Worm (Caenorhabditis elegans) whole organism, L2 larva: ENCODE results near the gene clec-140.

Experiments used
- C34F6.9 ChIP-seq: fragments of 150-350 bp; optimal IDR thresholded peaks from 2 replicates; lab custom pipeline; 2014; ENCODE audit warnings: missing biosample characterization, missing genetic modification characterization
- Y55F3AM.14 ChIP-seq: fragments of 200-800 bp; sonication (Bioruptor generic); optimal IDR thresholded peaks from 2 replicates; lab custom pipeline; 2018; ENCODE audit warnings: mild to moderate bottlenecking, missing genetic modification characterization, missing compliant biosample characterization
- ZK546.5 ChIP-seq: sonication (generic microtip); optimal IDR thresholded peaks from 2 replicates; lab custom pipeline; 2017; ENCODE audit warnings: missing biosample characterization, missing genetic modification characterization
- alr-1 ChIP-seq: fragments of 150-350 bp; optimal IDR thresholded peaks from 2 replicates; lab custom pipeline; 2014; ENCODE audit warnings: missing biosample characterization, missing genetic modification characterization
- aly-2 ChIP-seq: fragments of 150-350 bp; optimal IDR thresholded peaks from 2 replicates; lab custom pipeline; 2014; ENCODE audit warnings: missing biosample characterization, missing genetic modification characterization
- blmp-1 ChIP-seq: sonication (generic microtip); optimal IDR thresholded peaks from 2 replicates; lab custom pipeline; 2017; ENCODE audit warnings: missing genetic modification characterization, mild to moderate bottlenecking, missing compliant biosample characterization, antibody characterized with exemption, moderate library complexity; ENCODE audit not compliant: insufficient read depth
- ceh-16 ChIP-seq: fragments of 150-350 bp; optimal IDR thresholded peaks from 2 replicates; lab custom pipeline; 2014; ENCODE audit warnings: missing biosample characterization, missing genetic modification characterization
- ceh-82 ChIP-seq: fragments of 150-350 bp; optimal IDR thresholded peaks from 2 replicates; lab custom pipeline; 2014; ENCODE audit warnings: missing biosample characterization, missing genetic modification characterization
- elt-1 ChIP-seq: fragments of 150-350 bp; optimal IDR thresholded peaks from 2 replicates; lab custom pipeline; 2014; ENCODE audit warnings: missing biosample characterization, missing genetic modification characterization
- elt-3 ChIP-seq: sonication (generic microtip); optimal IDR thresholded peaks from 2 replicates; lab custom pipeline; 2017; ENCODE audit warnings: missing biosample characterization, missing genetic modification characterization
- fos-1 ChIP-seq: fragments of 150-350 bp; optimal IDR thresholded peaks from 2 replicates; lab custom pipeline; 2014; ENCODE audit warnings: missing biosample characterization, missing genetic modification characterization
- gmeb-1 ChIP-seq: fragments of 150-350 bp; optimal IDR thresholded peaks from 2 replicates; lab custom pipeline; 2014; ENCODE audit warnings: missing biosample characterization, missing genetic modification characterization
- lin-11 ChIP-seq: fragments of 150-350 bp; sonication (generic microtip); optimal IDR thresholded peaks from 2 replicates; lab custom pipeline; 2014; ENCODE audit warnings: missing biosample characterization, missing genetic modification characterization, inconsistent platforms, mixed read lengths
- lin-13 ChIP-seq: fragments of 150-350 bp; optimal IDR thresholded peaks from 2 replicates; lab custom pipeline; 2014; ENCODE audit warnings: missing biosample characterization, missing genetic modification reagents, missing genetic modification characterization
- lin-39 ChIP-seq: fragments of 150-350 bp; optimal IDR thresholded peaks from 2 replicates; lab custom pipeline; 2014; ENCODE audit warnings: missing biosample characterization, missing genetic modification reagents, missing genetic modification characterization
- lsy-2 ChIP-seq, 2 experiments: fragments of 150-350 bp in 1 of 2; sonication (generic microtip) in 1 of 2; optimal IDR thresholded peaks; 2 replicates each; lab custom pipeline; 2014 to 2017; ENCODE audit warnings: missing biosample characterization in 2 of 2, missing genetic modification characterization in 2 of 2
- mab-5 ChIP-seq: fragments of 150-350 bp; optimal IDR thresholded peaks from 2 replicates; lab custom pipeline; 2014; ENCODE audit warnings: missing biosample characterization, missing genetic modification characterization
- mbf-1 ChIP-seq: sonication (generic microtip); optimal IDR thresholded peaks from 2 replicates; lab custom pipeline; 2017; ENCODE audit warnings: missing biosample characterization, missing genetic modification characterization
- mdl-1 ChIP-seq, 2 experiments: fragments of 150-350 bp in 1 of 2; sonication (generic microtip) in 1 of 2; optimal IDR thresholded peaks; 2 replicates each; lab custom pipeline; 2017; ENCODE audit warnings: missing biosample characterization in 2 of 2, missing genetic modification characterization in 2 of 2
- nhr-10 ChIP-seq: sonication (generic microtip); optimal IDR thresholded peaks from 2 replicates; lab custom pipeline; 2017; ENCODE audit warnings: missing biosample characterization, missing genetic modification characterization
- nhr-11 ChIP-seq: fragments of 150-350 bp; optimal IDR thresholded peaks from 2 replicates; lab custom pipeline; 2014; ENCODE audit warnings: missing biosample characterization, missing genetic modification characterization
- nhr-12 ChIP-seq: fragments of 150-350 bp; optimal IDR thresholded peaks from 2 replicates; lab custom pipeline; 2014; ENCODE audit warnings: missing biosample characterization, missing genetic modification characterization
- nhr-129 ChIP-seq: fragments of 150-350 bp; optimal IDR thresholded peaks from 2 replicates; lab custom pipeline; 2014; ENCODE audit warnings: missing biosample characterization, missing genetic modification characterization
- nhr-237 ChIP-seq: fragments of 150-350 bp; optimal IDR thresholded peaks from 2 replicates; lab custom pipeline; 2014; ENCODE audit warnings: missing biosample characterization, missing genetic modification characterization
- nhr-6 ChIP-seq: fragments of 150-350 bp; optimal IDR thresholded peaks from 2 replicates; lab custom pipeline; 2014; ENCODE audit warnings: missing biosample characterization, missing genetic modification characterization
- peb-1 ChIP-seq: fragments of 150-350 bp; optimal IDR thresholded peaks from 2 replicates; lab custom pipeline; 2014; ENCODE audit warnings: missing biosample characterization, missing genetic modification characterization
- skn-1 ChIP-seq: sonication (generic microtip); optimal IDR thresholded peaks from 2 replicates; lab custom pipeline; 2017; ENCODE audit warnings: missing biosample characterization, missing genetic modification characterization
- sma-3 ChIP-seq: sonication (generic microtip); optimal IDR thresholded peaks from 2 replicates; lab custom pipeline; 2016; ENCODE audit warnings: missing genetic modification reagents, missing genetic modification characterization, missing compliant biosample characterization
- sma-9 ChIP-seq, 2 experiments: fragments of 150-350 bp in 1 of 2; sonication (generic microtip) in 1 of 2; optimal IDR thresholded peaks; 2 replicates each; lab custom pipeline; 2014 to 2016; ENCODE audit warnings: missing genetic modification characterization in 2 of 2, mild to moderate bottlenecking in 1 of 2, missing biosample characterization in 1 of 2, missing compliant biosample characterization in 1 of 2, missing genetic modification reagents in 1 of 2, moderate library complexity in 1 of 2
- snpc-4 ChIP-seq: fragments of 150-350 bp; optimal IDR thresholded peaks from 2 replicates; lab custom pipeline; 2014; ENCODE audit warnings: missing biosample characterization, missing genetic modification characterization
- unc-55 ChIP-seq: fragments of 150-350 bp; sonication (generic microtip); optimal IDR thresholded peaks from 3 replicates; lab custom pipeline; 2014; ENCODE audit warnings: missing biosample characterization, missing genetic modification reagents, missing genetic modification characterization
- ztf-1 ChIP-seq: fragments of 200-800 bp; sonication (Bioruptor generic); conservative IDR thresholded peaks from 2 replicates; pipeline ENCODE4 v1.3.6; 2022; ENCODE audit warnings: missing genetic modification characterization, missing compliant biosample characterization
- ztf-4 ChIP-seq: fragments of 150-350 bp; optimal IDR thresholded peaks from 2 replicates; lab custom pipeline; 2014; ENCODE audit warnings: missing biosample characterization, missing genetic modification characterization

clec-140 gene

ce11 chrII:4671692-4672091, 1.2 kb upstream of the clec-140 start, which contains the start of gene T05A7.6:
Gene T05A7.6 (minus strand): TSS chrII:4671792.
- no peak for TF ChIP-seq lsy-2 (tag; optimal IDR thresholded peaks at IDR 0.05; lab: Kevin White, UChicago)
- TF ChIP-seq lin-13 = no peak
- TF ChIP-seq ztf-1 (GFP tag; lab: Robert Waterston, UW) = no peak
- TF ChIP-seq ceh-16 (tag; lab: Kevin White, UChicago) = no peak

DNA sequence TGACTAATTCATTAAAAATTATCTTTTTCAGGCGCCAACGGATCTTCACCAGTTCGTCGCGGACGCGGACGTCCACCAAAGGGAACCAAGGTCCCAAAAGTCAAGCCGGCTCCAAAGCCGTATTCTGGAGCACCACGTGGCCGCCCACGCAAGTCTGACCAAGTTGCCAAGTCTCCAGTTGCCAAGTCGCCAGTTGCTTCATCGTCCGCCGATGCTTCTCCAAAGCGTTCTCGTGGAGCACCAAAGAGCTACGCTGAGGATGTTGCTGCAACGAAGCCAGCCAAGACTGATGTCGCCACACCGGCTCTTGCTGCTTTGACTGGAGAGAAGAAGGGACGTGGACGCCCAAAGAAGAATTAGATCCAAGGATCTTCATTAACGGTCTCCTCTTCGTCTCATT, 382 bp downstream of the clec-140 start:
- TF ChIP-seq Y55F3AM.14 (GFP tag; lab: Kevin White, UChicago) = no peak
- no peak for TF ChIP-seq ztf-4
- TF ChIP-seq alr-1 = no peak
- no peak for TF ChIP-seq mdl-1 (tag; optimal IDR thresholded peaks at IDR 0.05; lab: Kevin White, UChicago)
- no peak for TF ChIP-seq nhr-129
- no peak for TF ChIP-seq C34F6.9
- no peak for TF ChIP-seq sma-9 (GFP tag; optimal IDR thresholded peaks at IDR 0.05; lab: Kevin White, UChicago)
- no peak for TF ChIP-seq sma-9 (tag; optimal IDR thresholded peaks at IDR 0.05; lab: Kevin White, UChicago)

- TF ChIP-seq ZK546.5 (no peak), aly-2 (no peak), ceh-16 (tag; lab: Kevin White, UChicago) (no peak), mbf-1 (no peak), snpc-4 (tag; lab: Kevin White, UChicago) (no peak), gmeb-1 (no peak)
Measured at ce11 chrII:4673670-4674069, 810 bp downstream of the clec-140 start.

ce11 chrII:4674188-4674587, 1.3 kb downstream of the clec-140 start:
- no peak for TF ChIP-seq aly-2
- TF ChIP-seq fos-1 (tag; lab: Kevin White, UChicago) = peak; percentile 96
- no peak for TF ChIP-seq mab-5 (tag; lab: Kevin White, UChicago)
- TF ChIP-seq ztf-4 = no peak
- peak; percentile 77 for TF ChIP-seq sma-9 (GFP tag; optimal IDR thresholded peaks at IDR 0.05; lab: Kevin White, UChicago)
- TF ChIP-seq sma-9 (tag; optimal IDR thresholded peaks at IDR 0.05; lab: Kevin White, UChicago) = no peak

- no peak for TF ChIP-seq unc-55
- TF ChIP-seq nhr-12 = no peak
- no peak for TF ChIP-seq ceh-82 (tag; lab: Kevin White, UChicago)
- no peak for TF ChIP-seq blmp-1 (tag; lab: Kevin White, UChicago)
- TF ChIP-seq skn-1 (tag; lab: Kevin White, UChicago) = no peak
- no peak for TF ChIP-seq lin-11
- TF ChIP-seq nhr-237 (tag; lab: Kevin White, UChicago) = no peak
- no peak for TF ChIP-seq elt-1 (tag; lab: Kevin White, UChicago)
- no peak for TF ChIP-seq elt-3 (tag; lab: Kevin White, UChicago)
- TF ChIP-seq lin-39 (tag; lab: Kevin White, UChicago) = no peak
- no peak for TF ChIP-seq nhr-11
- no peak for TF ChIP-seq sma-3 (GFP tag; lab: Kevin White, UChicago)
- TF ChIP-seq peb-1 (tag; lab: Kevin White, UChicago) = no peak
- no peak for TF ChIP-seq ztf-1 (GFP tag; lab: Robert Waterston, UW)
- no peak for TF ChIP-seq nhr-6 (tag; lab: Kevin White, UChicago)
- no peak for TF ChIP-seq ztf-4
- no peak for TF ChIP-seq nhr-10 (tag; lab: Kevin White, UChicago)
- no peak for TF ChIP-seq ZK546.5
- TF ChIP-seq alr-1 = no peak
Measured at ce11 chrII:4675481-4675880, 2.6 kb downstream of the clec-140 start, which contains the start of gene T05A7.3. Gene T05A7.3 (plus strand): TSS chrII:4675781.

ce11 chrII:4676241-4676640, 3.4 kb downstream of the clec-140 start:
- TF ChIP-seq mdl-1 (tag; optimal IDR thresholded peaks at IDR 0.05; lab: Kevin White, UChicago) (no peak), nhr-129 (peak; percentile 39)
